Fruit fly (Drosophila melanogaster) whole organism, wandering third instar larva: Measurements from ENCODE around the gene Nrt.
A peak's percentile ranks its signal among the peaks of the same experiment; 100 is the strongest.

Source experiments
- Abd-B ChIP-seq: fragments of >200 bp; optimal IDR thresholded peaks from 2 replicates; lab custom pipeline; 2017; ENCODE audit warnings: missing biosample characterization, missing genetic modification characterization
- CG32264 ChIP-seq: fragments of 200-800 bp; sonication (Bioruptor generic); optimal IDR thresholded peaks from 2 replicates; lab custom pipeline; 2016; ENCODE audit warnings: missing biosample characterization, missing genetic modification characterization
- CG9705 ChIP-seq: fragments of 200-800 bp; sonication (Bioruptor generic); optimal IDR thresholded peaks from 2 replicates; lab custom pipeline; 2018; ENCODE audit warnings: missing biosample characterization, mild to moderate bottlenecking, missing genetic modification characterization
- CrebA ChIP-seq: fragments of 200-800 bp; sonication (Bioruptor generic); optimal IDR thresholded peaks from 2 replicates; lab custom pipeline; 2016; ENCODE audit warnings: missing biosample characterization, mild to moderate bottlenecking, missing genetic modification characterization, borderline replicate concordance
- Dfd ChIP-seq: fragments of >200 bp; optimal IDR thresholded peaks from 2 replicates; lab custom pipeline; 2017; ENCODE audit warnings: missing biosample characterization, missing genetic modification characterization
- Dif ChIP-seq: fragments of 200-275, 200-300 bp; sonication (Bioruptor generic); optimal IDR thresholded peaks from 2 replicates; lab custom pipeline; 2018; ENCODE audit warnings: missing biosample characterization, missing genetic modification characterization; ENCODE audit not compliant: partially characterized antibody
- GATAd ChIP-seq: sonication (Bioruptor generic); optimal IDR thresholded peaks from 2 replicates; lab custom pipeline; 2016; ENCODE audit warnings: missing biosample characterization, missing genetic modification characterization
- HLH106 ChIP-seq: fragments of 200-800 bp; optimal IDR thresholded peaks from 3 replicates; lab custom pipeline; 2019; ENCODE audit warnings: missing biosample characterization, mild to moderate bottlenecking, missing genetic modification characterization, moderate library complexity
- Hnf4 ChIP-seq: fragments of 200-800 bp; sonication (Bioruptor generic); optimal IDR thresholded peaks from 2 replicates; lab custom pipeline; 2016; ENCODE audit warnings: missing biosample characterization, mild to moderate bottlenecking, missing genetic modification characterization
- Hr78 ChIP-seq: fragments of >200 bp; optimal IDR thresholded peaks from 2 replicates; lab custom pipeline; 2017; ENCODE audit warnings: missing biosample characterization, missing genetic modification characterization
- Hr83 ChIP-seq: fragments of 200-300 bp; sonication (Bioruptor generic); optimal IDR thresholded peaks from 2 replicates; lab custom pipeline; 2016; ENCODE audit warnings: missing biosample characterization, mild to moderate bottlenecking, missing genetic modification characterization, moderate library complexity; ENCODE audit not compliant: poor library complexity, severe bottlenecking
- Mio ChIP-seq: sonication (Bioruptor generic); optimal IDR thresholded peaks from 2 replicates; lab custom pipeline; 2016; ENCODE audit warnings: missing biosample characterization, missing genetic modification characterization
- Myc ChIP-seq: fragments of >200 bp; optimal IDR thresholded peaks from 2 replicates; lab custom pipeline; 2017
- N ChIP-seq: fragments of >200 bp; optimal IDR thresholded peaks from 2 replicates; lab custom pipeline; 2018; ENCODE audit warnings: missing biosample characterization, missing external identifiers, missing genetic modification characterization
- OdsH ChIP-seq: fragments of 200-800 bp; sonication (Bioruptor generic); optimal IDR thresholded peaks from 2 replicates; lab custom pipeline; 2016; ENCODE audit warnings: missing biosample characterization, mild to moderate bottlenecking, missing genetic modification characterization
- Rel ChIP-seq, 2 experiments: fragments of 200-800 bp; sonication (Bioruptor generic) in 1 of 2; optimal IDR thresholded peaks; 2 replicates in 1 of 2; 3 replicates in 1 of 2; lab custom pipeline; 2016 to 2019; ENCODE audit warnings: mild to moderate bottlenecking in 2 of 2, missing biosample characterization in 2 of 2, missing genetic modification characterization in 2 of 2, moderate library complexity in 1 of 2
- Sp1 ChIP-seq: fragments of 200-800 bp; sonication (Bioruptor generic); optimal IDR thresholded peaks from 3 replicates; lab custom pipeline; 2019; ENCODE audit warnings: missing biosample characterization, mild to moderate bottlenecking, missing genetic modification characterization, moderate library complexity
- Vsx2 ChIP-seq: fragments of 200-300, 225-300 bp; sonication (Bioruptor generic); optimal IDR thresholded peaks from 2 replicates; lab custom pipeline; 2018; ENCODE audit warnings: missing biosample characterization, missing genetic modification characterization; ENCODE audit not compliant: partially characterized antibody
- br ChIP-seq: fragments of 200-800 bp; sonication (Bioruptor generic); optimal IDR thresholded peaks from 2 replicates; lab custom pipeline; 2016; ENCODE audit warnings: missing biosample characterization, missing genetic modification characterization
- brk ChIP-seq: fragments of 200-800 bp; sonication (Bioruptor generic); optimal IDR thresholded peaks from 2 replicates; lab custom pipeline; 2016; ENCODE audit warnings: missing biosample characterization, mild to moderate bottlenecking, missing genetic modification characterization
- dl ChIP-seq, 2 experiments: fragments of 175-275, 200-275 bp in 1 of 2; fragments of 200-275 bp in 1 of 2; sonication (Bioruptor generic); optimal IDR thresholded peaks; lab custom pipeline; 2018; ENCODE audit warnings: mild to moderate bottlenecking in 2 of 2, missing biosample characterization in 2 of 2, missing genetic modification characterization in 2 of 2, moderate library complexity in 2 of 2; ENCODE audit not compliant: partially characterized antibody in 2 of 2, insufficient read depth in 1 of 2
- dmrt93B ChIP-seq: fragments of 200-800 bp; sonication (Bioruptor generic); optimal IDR thresholded peaks from 2 replicates; lab custom pipeline; 2018; ENCODE audit warnings: missing biosample characterization, mild to moderate bottlenecking, missing genetic modification characterization
- dsf ChIP-seq: sonication (Bioruptor generic); optimal IDR thresholded peaks from 2 replicates; lab custom pipeline; 2016; ENCODE audit warnings: missing biosample characterization, missing genetic modification characterization, borderline replicate concordance
- ey ChIP-seq: fragments of 200-800 bp; sonication (Bioruptor generic); optimal IDR thresholded peaks from 2 replicates; lab custom pipeline; 2016; ENCODE audit warnings: missing biosample characterization, missing genetic modification characterization
- foxo ChIP-seq, 2 experiments: fragments of 200-800 bp; sonication (Bioruptor generic); optimal IDR thresholded peaks; 2 replicates in 1 of 2; 3 replicates in 1 of 2; lab custom pipeline; 2016 to 2017; ENCODE audit warnings: missing biosample characterization in 2 of 2, missing genetic modification characterization in 2 of 2
- fru ChIP-seq: fragments of 200-800 bp; sonication (Bioruptor generic); optimal IDR thresholded peaks from 3 replicates; lab custom pipeline; 2016; ENCODE audit warnings: missing biosample characterization, mild to moderate bottlenecking, missing genetic modification characterization
- h ChIP-seq: fragments of 200-800 bp; sonication (Bioruptor generic); optimal IDR thresholded peaks from 3 replicates; lab custom pipeline; 2016; ENCODE audit warnings: missing biosample characterization, mild to moderate bottlenecking, missing genetic modification characterization
- jim ChIP-seq: fragments of 175-275, 200-325 bp; sonication (Bioruptor generic); optimal IDR thresholded peaks from 2 replicates; lab custom pipeline; 2016; ENCODE audit warnings: missing biosample characterization, mild to moderate bottlenecking, missing genetic modification characterization
- lola ChIP-seq: fragments of >200 bp; optimal IDR thresholded peaks from 2 replicates; lab custom pipeline; 2017; ENCODE audit warnings: missing biosample characterization, missing genetic modification characterization
- pan ChIP-seq: fragments of >200 bp; optimal IDR thresholded peaks from 2 replicates; lab custom pipeline; 2017
- psq ChIP-seq: fragments of 200-800 bp; sonication (Bioruptor generic); optimal IDR thresholded peaks from 3 replicates; lab custom pipeline; 2017; ENCODE audit warnings: missing biosample characterization, mild to moderate bottlenecking, missing genetic modification characterization, moderate library complexity
- rgr ChIP-seq: fragments of 200-800 bp; sonication (Bioruptor generic); optimal IDR thresholded peaks from 3 replicates; lab custom pipeline; 2016; ENCODE audit warnings: missing biosample characterization, mild to moderate bottlenecking, missing genetic modification characterization
- sage ChIP-seq: fragments of 200-800 bp; sonication (Bioruptor generic); optimal IDR thresholded peaks from 2 replicates; lab custom pipeline; 2016; ENCODE audit warnings: missing biosample characterization, mild to moderate bottlenecking, missing genetic modification characterization
- tai ChIP-seq: sonication (Bioruptor generic); optimal IDR thresholded peaks from 2 replicates; lab custom pipeline; 2016; ENCODE audit warnings: missing biosample characterization, missing genetic modification characterization
- usp ChIP-seq: fragments of >200 bp; optimal IDR thresholded peaks from 2 replicates; lab custom pipeline; 2017; ENCODE audit warnings: missing biosample characterization, missing genetic modification characterization
- woc ChIP-seq: sonication (Bioruptor generic); optimal IDR thresholded peaks from 2 replicates; lab custom pipeline; 2016; ENCODE audit warnings: missing biosample characterization, mild to moderate bottlenecking, missing genetic modification characterization

The Nrt gene

dm6 chr3L:16750750-16751149 lies 15.1 kb upstream of the Nrt start:
- TF ChIP-seq pan (peak; percentile 26), Mio (GFP tag; lab: Kevin White, UChicago) (no peak)

- TF ChIP-seq N (GFP tag; lab: Kevin White, UChicago) (no peak), Sp1 (GFP tag; lab: Kevin White, UChicago) (no peak), fru (no peak), CG9705 (GFP tag; lab: Kevin White, UChicago) (no peak), rgr (GFP tag; lab: Kevin White, UChicago) (no peak), GATAd (GFP tag; lab: Kevin White, UChicago) (no peak), dmrt93B (GFP tag; lab: Kevin White, UChicago) (no peak), h (GFP tag; lab: Kevin White, UChicago) (no peak), OdsH (no peak), CG32264 (GFP tag; lab: Kevin White, UChicago) (no peak), lola (GFP tag; lab: Kevin White, UChicago) (no peak)
Measured at dm6 chr3L:16751487-16752054, 14.3 kb upstream of the Nrt start.

dm6 chr3L:16752402-16753096 lies 13.3 kb upstream of the Nrt start:
- TF ChIP-seq h (GFP tag; lab: Kevin White, UChicago) (peak; percentile 9), Hnf4 (GFP tag; lab: Kevin White, UChicago) (no peak), br (GFP tag; lab: Kevin White, UChicago) (peak; percentile 3), foxo (GFP tag; optimal IDR thresholded peaks at IDR 0.05; lab: Kevin White, UChicago) (peak in 1 of 2 experiments; percentile 6), woc (no peak), fru (peak; percentile 10)

- TF ChIP-seq ey (GFP tag; lab: Kevin White, UChicago), result no peak
- TF ChIP-seq woc, result no peak
- no peak for TF ChIP-seq Mio (GFP tag; lab: Kevin White, UChicago)
Measured at dm6 chr3L:16755189-16755588, 10.7 kb upstream of the Nrt start, which contains the start of gene CG42852. Gene CG42852, plus strand, starts transcription at chr3L:16755489.

- no peak for TF ChIP-seq GATAd (GFP tag; lab: Kevin White, UChicago)
- TF ChIP-seq dsf (GFP tag; lab: Kevin White, UChicago), result no peak
- no peak for TF ChIP-seq dl (GFP tag; optimal IDR thresholded peaks at IDR 0.05; lab: Kevin White, UChicago; ENCODE audit: insufficient read depth in 1 of 2, partially characterized antibody in 2 of 2)
- TF ChIP-seq Hnf4 (GFP tag; lab: Kevin White, UChicago), result peak; percentile 53
- TF ChIP-seq Sp1 (GFP tag; lab: Kevin White, UChicago), result peak; percentile 44
- peak; percentile 23 for TF ChIP-seq psq (GFP tag; lab: Kevin White, UChicago)
- no peak for TF ChIP-seq CrebA
- no peak for TF ChIP-seq Hr83 (GFP tag; lab: Kevin White, UChicago)
- TF ChIP-seq N (GFP tag; lab: Kevin White, UChicago), result no peak
- peak; percentile 66 for TF ChIP-seq fru
- TF ChIP-seq h (GFP tag; lab: Kevin White, UChicago), result peak; percentile 83
- TF ChIP-seq Vsx2 (GFP tag; lab: Kevin White, UChicago), result no peak
- peak; percentile 67 for TF ChIP-seq woc
- TF ChIP-seq rgr (GFP tag; lab: Kevin White, UChicago), result peak; percentile 55
- TF ChIP-seq tai (GFP tag; lab: Kevin White, UChicago), result no peak
- TF ChIP-seq brk (GFP tag; lab: Kevin White, UChicago), result no peak
- no peak for TF ChIP-seq Dfd
- peak; percentile 50 for TF ChIP-seq ey (GFP tag; lab: Kevin White, UChicago)
- peak; percentile 36 for TF ChIP-seq dmrt93B (GFP tag; lab: Kevin White, UChicago)
- TF ChIP-seq OdsH, result peak; percentile 42
- no peak for TF ChIP-seq lola (GFP tag; lab: Kevin White, UChicago)
- TF ChIP-seq br (GFP tag; lab: Kevin White, UChicago), result peak; percentile 67
- TF ChIP-seq Abd-B (GFP tag; lab: Kevin White, UChicago), result no peak
- TF ChIP-seq sage (GFP tag; lab: Kevin White, UChicago), result peak; percentile 34
- TF ChIP-seq Myc (lab: Kevin White, UChicago), result no peak
- TF ChIP-seq pan, result no peak
- no peak for TF ChIP-seq jim (GFP tag; lab: Kevin White, UChicago)
- peak; percentile 71 for TF ChIP-seq HLH106 (tag; lab: Kevin White, UChicago)
- no peak for TF ChIP-seq Dif (GFP tag; lab: Kevin White, UChicago)
- TF ChIP-seq usp, result no peak
- no peak for TF ChIP-seq Rel (GFP tag; optimal IDR thresholded peaks at IDR 0.05; lab: Kevin White, UChicago)
- peak; percentile 4 for TF ChIP-seq Rel (tag; optimal IDR thresholded peaks at IDR 0.05; lab: Kevin White, UChicago)
- no peak for TF ChIP-seq Hr78 (GFP tag; lab: Kevin White, UChicago)
- TF ChIP-seq Mio (GFP tag; lab: Kevin White, UChicago), result no peak
- TF ChIP-seq CG32264 (GFP tag; lab: Kevin White, UChicago), result peak; percentile 41
Measured at dm6 chr3L:16758504-16759109, 7.3 kb upstream of the Nrt start.
